Fruit fly (Drosophila melanogaster): ENCODE results near the gene CG13305.

Gene CG13305

DNA sequence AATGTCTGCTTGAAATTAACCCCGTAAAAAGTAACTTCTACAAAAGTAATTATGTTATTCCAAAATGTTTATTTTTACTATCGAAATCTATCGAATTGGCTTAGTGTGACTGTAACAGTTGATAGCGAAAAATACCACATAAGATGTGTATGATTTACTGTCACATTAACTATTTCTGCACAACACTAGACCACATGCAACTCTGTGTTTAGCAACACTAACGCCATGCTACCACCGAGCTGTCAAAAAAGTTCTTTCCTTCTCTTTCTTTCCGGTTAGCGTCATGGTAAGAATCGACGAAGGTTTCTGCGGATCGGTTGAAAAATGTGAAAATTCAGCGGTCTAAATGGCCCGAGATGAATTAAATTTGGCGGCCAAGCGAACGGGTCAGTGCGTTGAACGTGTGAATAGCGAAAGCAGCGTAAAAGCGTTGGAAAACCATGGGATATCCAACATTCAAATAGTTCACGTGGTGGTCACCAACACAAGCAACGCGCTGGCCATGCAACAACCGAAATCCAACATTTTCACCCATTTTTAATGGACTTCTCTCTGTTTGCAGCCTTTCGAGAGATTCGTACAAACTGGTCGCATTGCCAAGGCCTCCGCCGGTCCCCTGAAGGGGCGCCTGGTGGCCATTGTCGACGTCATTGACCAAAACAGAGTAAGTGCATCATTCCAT, 45.7 kb downstream of the CG13305 start, which contains the start of the genes Nelf-E and RpL14 (continued):
- peak; percentile 94 for TF ChIP-seq CG15011 (GFP tag; optimal IDR thresholded peaks at IDR 0.05)
- peak; percentile 97 for TF ChIP-seq bcd (GFP tag; optimal IDR thresholded peaks at IDR 0.05)
- peak; percentile 59; the same call in 1 of the 2 replicates for TF ChIP-seq CG4360 (GFP tag; IDR thresholded peaks at IDR 0.05)
- peak; percentile 83 for TF ChIP-seq Nf-YC (tag; optimal IDR thresholded peaks at IDR 0.05)
- peak; percentile 99 for TF ChIP-seq caup (GFP tag; optimal IDR thresholded peaks at IDR 0.05; ENCODE audit: severe bottlenecking)
- TF ChIP-seq Sry-δ (GFP tag; optimal IDR thresholded peaks at IDR 0.05): peak; percentile 82
- TF ChIP-seq Hr78 (GFP tag; optimal IDR thresholded peaks at IDR 0.05): no peak
- TF ChIP-seq grau (tag; optimal IDR thresholded peaks at IDR 0.05): peak; percentile 90
- TF ChIP-seq CG15269 (tag; optimal IDR thresholded peaks at IDR 0.05): peak; percentile 89
- no peak for TF ChIP-seq Deaf1 (tag; optimal IDR thresholded peaks at IDR 0.05)
- peak; percentile 76 for TF ChIP-seq CG8765 (GFP tag; IDR thresholded peaks at IDR 0.05)
- peak; percentile 91 for TF ChIP-seq lilli (GFP tag; optimal IDR thresholded peaks at IDR 0.05)
- TF ChIP-seq ewg (GFP tag; optimal IDR thresholded peaks at IDR 0.05): peak; percentile 91
- no peak for TF ChIP-seq eve (GFP tag; optimal IDR thresholded peaks at IDR 0.05)
- TF ChIP-seq CG31388 (GFP tag; optimal IDR thresholded peaks at IDR 0.05): peak; percentile 58
- TF ChIP-seq CG8359 (GFP tag; optimal IDR thresholded peaks at IDR 0.05; ENCODE audit: borderline replicate concordance): peak; percentile 87
- peak; percentile 97 for TF ChIP-seq CG18599 (GFP tag; optimal IDR thresholded peaks at IDR 0.05)
- peak; percentile 93 for TF ChIP-seq nmo (GFP tag; optimal IDR thresholded peaks at IDR 0.05)
- TF ChIP-seq yki (optimal IDR thresholded peaks at IDR 0.05): no peak
- peak; percentile 62 for TF ChIP-seq unc-4 (GFP tag; IDR thresholded peaks at IDR 0.05; ENCODE audit: partially characterized antibody)
- no peak for TF ChIP-seq zen2 (GFP tag; IDR thresholded peaks at IDR 0.05; ENCODE audit: partially characterized antibody)
- TF ChIP-seq CG30403 (GFP tag; optimal IDR thresholded peaks at IDR 0.05): peak; percentile 90
- TF ChIP-seq CG1602 (GFP tag; optimal IDR thresholded peaks at IDR 0.05): peak; percentile 75
- TF ChIP-seq Kr (GFP tag; optimal IDR thresholded peaks at IDR 0.05): peak; percentile 86
- peak; percentile 69 for TF ChIP-seq CG15696 (tag; optimal IDR thresholded peaks at IDR 0.05)
- peak; percentile 87 for TF ChIP-seq lmd (GFP tag; IDR thresholded peaks at IDR 0.05)
- TF ChIP-seq CG18262 (tag; optimal IDR thresholded peaks at IDR 0.05): peak; percentile 84
- peak; percentile 80 for TF ChIP-seq E2f2 (GFP tag; IDR thresholded peaks at IDR 0.05)
- peak; percentile 97 for TF ChIP-seq CG3281 (GFP tag; optimal IDR thresholded peaks at IDR 0.05)
- 0 out of 2 replicates have a peak, but pooled peaks have one; percentile 14 for TF ChIP-seq ato (GFP tag; IDR thresholded peaks at IDR 0.05; ENCODE audit: partially characterized antibody)
- peak; percentile 42; the same call in 1 of the 4 replicates for TF ChIP-seq Dll (GFP tag; IDR thresholded peaks at IDR 0.05; ENCODE audit: partially characterized antibody)
- TF ChIP-seq schlank (tag; optimal IDR thresholded peaks at IDR 0.05): peak; percentile 95
- no peak for TF ChIP-seq fru (optimal IDR thresholded peaks at IDR 0.05)
- TF ChIP-seq ems (GFP tag; optimal IDR thresholded peaks at IDR 0.05): peak; percentile 95
- peak in 1 of 2 experiments; percentile 74 for TF ChIP-seq crp (GFP tag; optimal IDR thresholded peaks at IDR 0.05)
- TF ChIP-seq CG2129 (GFP tag; IDR thresholded peaks at IDR 0.05; ENCODE audit: partially characterized antibody): no peak
- TF ChIP-seq CG14014 (GFP tag; IDR thresholded peaks at IDR 0.05): peak; percentile 92
- TF ChIP-seq sug (tag; optimal IDR thresholded peaks at IDR 0.05): peak; percentile 94
- TF ChIP-seq lola (GFP tag; optimal IDR thresholded peaks at IDR 0.05): peak in 1 of 3 experiments; percentile 72
- TF ChIP-seq h (optimal IDR thresholded peaks at IDR 0.05): no peak
- TF ChIP-seq ken (GFP tag; IDR thresholded peaks at IDR 0.05): peak; percentile 95
- TF ChIP-seq Hmx (GFP tag; optimal IDR thresholded peaks at IDR 0.05): no peak
- TF ChIP-seq CG17385 (GFP tag; optimal IDR thresholded peaks at IDR 0.05): peak; percentile 92
- TF ChIP-seq CG6765 (GFP tag; optimal IDR thresholded peaks at IDR 0.05): peak; percentile 99
- peak; percentile 93 for TF ChIP-seq sr (GFP tag; IDR thresholded peaks at IDR 0.05)
- peak; percentile 81 for TF ChIP-seq CG30431 (GFP tag; optimal IDR thresholded peaks at IDR 0.05)
- peak; percentile 12; the same call in 1 of the 3 replicates for TF ChIP-seq CG17361 (GFP tag; IDR thresholded peaks at IDR 0.05)
- TF ChIP-seq Max (GFP tag; optimal IDR thresholded peaks at IDR 0.05): peak; percentile 92
- peak; percentile 89 for TF ChIP-seq wdn (GFP tag; IDR thresholded peaks at IDR 0.05)
